Worm (Caenorhabditis elegans) whole organism, early embryonic: Measurements from ENCODE around the gene C53A5.13.

ENCODE experiments used
- aly-1 ChIP-seq: sonication (generic microtip); optimal IDR thresholded peaks from 2 replicates; lab custom pipeline; 2016; ENCODE audit warnings: missing genetic modification characterization, missing compliant biosample characterization
- ama-1 ChIP-seq: fragments of 150-350 bp; optimal IDR thresholded peaks from 2 replicates; lab custom pipeline; 2014
- hmbx-1 ChIP-seq: sonication (generic microtip); optimal IDR thresholded peaks from 2 replicates; lab custom pipeline; 2016; ENCODE audit warnings: mild to moderate bottlenecking, missing genetic modification characterization, missing compliant biosample characterization
- pes-1 ChIP-seq: fragments of 200-800 bp; sonication (Bioruptor generic); IDR thresholded peaks from 2 replicates; pipeline ENCODE4 v1.3.6; 2022; ENCODE audit warnings: missing genetic modification reagents, missing genetic modification characterization, missing compliant biosample characterization
- sea-1 ChIP-seq: fragments of 200-800 bp; sonication (Bioruptor generic); conservative IDR thresholded peaks from 2 replicates; pipeline ENCODE4 v1.3.6; 2022; ENCODE audit warnings: missing genetic modification characterization, missing compliant biosample characterization
- tbx-37 ChIP-seq: fragments of 200-800 bp; sonication (Bioruptor generic); conservative IDR thresholded peaks from 2 replicates; pipeline ENCODE4 v1.3.6; 2022; ENCODE audit warnings: missing genetic modification reagents, missing genetic modification characterization, missing compliant biosample characterization
- tra-4 ChIP-seq: sonication (generic microtip); optimal IDR thresholded peaks from 2 replicates; lab custom pipeline; 2017; ENCODE audit warnings: missing genetic modification characterization, missing compliant biosample characterization

ce11 chrV:14594103-14594502, 47.4 kb downstream of the C53A5.13 start:
- TF ChIP-seq ama-1 (lab: Kevin White, UChicago) (no peak), hmbx-1 (tag; lab: Kevin White, UChicago) (no peak), aly-1 (tag; lab: Kevin White, UChicago) (no peak), pes-1 (no peak), sea-1 (no peak), tra-4 (no peak), tbx-37 (no peak)
